Worm (Caenorhabditis elegans): ENCODE data around the gene F54E2.9.

Gene F54E2.9

ce11 chrV:2809443-2809842 lies 4.3 kb downstream of the F54E2.9 start (continued):
- TF ChIP-seq efl-3 (GFP tag; optimal IDR thresholded peaks at IDR 0.05), result no peak
- no peak for TF ChIP-seq egl-27 (tag; optimal IDR thresholded peaks at IDR 0.05)
- peak; percentile 34 for TF ChIP-seq nhr-71 (tag; optimal IDR thresholded peaks at IDR 0.05)
- TF ChIP-seq nhr-19 (GFP tag; conservative IDR thresholded peaks at IDR 0.05), result 0 out of 2 replicates have a peak, but pooled peaks have one; percentile 5

- no peak for TF ChIP-seq nhr-76 (tag; optimal IDR thresholded peaks at IDR 0.05)
- TF ChIP-seq nhr-84 (tag; optimal IDR thresholded peaks at IDR 0.05), result no peak
- TF ChIP-seq dsc-1 (tag; optimal IDR thresholded peaks at IDR 0.05), result no peak
- no peak for TF ChIP-seq lir-3 (tag; optimal IDR thresholded peaks at IDR 0.05; ENCODE audit: poor library complexity)
- TF ChIP-seq ztf-4 (tag; optimal IDR thresholded peaks at IDR 0.05), result no peak
- no peak for TF ChIP-seq hlh-17 (GFP tag; optimal IDR thresholded peaks at IDR 0.05; ENCODE audit: borderline replicate concordance)
- TF ChIP-seq fkh-10 (GFP tag; optimal IDR thresholded peaks at IDR 0.05), result no peak
- TF ChIP-seq nhr-47 (tag; optimal IDR thresholded peaks at IDR 0.05), result no peak
Measured at ce11 chrV:2807760-2808159, 6.0 kb downstream of the F54E2.9 start, which contains the start of gene ketn-1. Gene ketn-1 (minus strand): TSS chrV:2807860.

- TF ChIP-seq nhr-71 (tag; optimal IDR thresholded peaks at IDR 0.05) (peak; percentile 20), lin-14 (GFP tag; optimal IDR thresholded peaks at IDR 0.05) (peak; percentile 71), unc-130 (tag; optimal IDR thresholded peaks at IDR 0.05) (peak; percentile 27), nhr-19 (GFP tag; conservative IDR thresholded peaks at IDR 0.05) (peak; percentile 11; the same call in 1 of the 2 replicates), isw-1 (GFP tag; IDR thresholded peaks at IDR 0.05) (no peak), snu-23 (GFP tag; optimal IDR thresholded peaks at IDR 0.05) (peak; percentile 4), rnt-1 (tag; optimal IDR thresholded peaks at IDR 0.05) (peak; percentile 59), C04F5.9 (tag; optimal IDR thresholded peaks at IDR 0.05) (no peak), nhr-85 (tag) (no peak), efl-1 (optimal IDR thresholded peaks at IDR 0.05) (no peak), efl-1 (GFP tag; optimal IDR thresholded peaks at IDR 0.05 in 1 of 2) (peak in 1 of 2 experiments; percentile 81)
Measured at ce11 chrV:2803258-2803657, 10.5 kb downstream of the F54E2.9 start.

- TF ChIP-seq rnt-1 (tag; optimal IDR thresholded peaks at IDR 0.05) (peak; percentile 52), nhr-20 (tag; optimal IDR thresholded peaks at IDR 0.05) (no peak), lin-14 (GFP tag; optimal IDR thresholded peaks at IDR 0.05) (peak; percentile 36), nhr-71 (tag; optimal IDR thresholded peaks at IDR 0.05) (peak; percentile 25), ces-1 (GFP tag; optimal IDR thresholded peaks at IDR 0.05) (no peak), mdl-1 (tag; optimal IDR thresholded peaks at IDR 0.05) (no peak), ztf-11 (tag; optimal IDR thresholded peaks at IDR 0.05) (no peak)
Measured at ce11 chrV:2801955-2802354, 11.8 kb downstream of the F54E2.9 start.

ce11 chrV:2800676-2801075 lies 13.1 kb downstream of the F54E2.9 start:
- TF ChIP-seq swsn-7 (tag; optimal IDR thresholded peaks at IDR 0.05), result no peak
- TF ChIP-seq nhr-84 (tag; optimal IDR thresholded peaks at IDR 0.05), result no peak
- TF ChIP-seq C34B4.2 (tag; optimal IDR thresholded peaks at IDR 0.05), result no peak
- no peak for TF ChIP-seq snpc-4 (tag; optimal IDR thresholded peaks at IDR 0.05)
- TF ChIP-seq nhr-11 (tag; optimal IDR thresholded peaks at IDR 0.05), result no peak
- no peak for TF ChIP-seq nhr-76 (tag; optimal IDR thresholded peaks at IDR 0.05)
- TF ChIP-seq nhr-71 (tag; optimal IDR thresholded peaks at IDR 0.05), result no peak
- TF ChIP-seq lin-13 (GFP tag; optimal IDR thresholded peaks at IDR 0.05), result no peak
- no peak for TF ChIP-seq tlp-1 (tag; optimal IDR thresholded peaks at IDR 0.05)
- TF ChIP-seq efl-3 (GFP tag; optimal IDR thresholded peaks at IDR 0.05), result no peak

ce11 chrV:2799172-2799869 lies 14.5 kb downstream of the F54E2.9 start:
- TF ChIP-seq sptf-1 (tag; optimal IDR thresholded peaks at IDR 0.05) (no peak), unc-62 (GFP tag; optimal IDR thresholded peaks at IDR 0.05) (no peak), efl-1 (optimal IDR thresholded peaks at IDR 0.05) (no peak), efl-1 (GFP tag; optimal IDR thresholded peaks at IDR 0.05 in 1 of 2) (no peak), lin-14 (GFP tag; optimal IDR thresholded peaks at IDR 0.05) (no peak), F16B12.6 (tag; optimal IDR thresholded peaks at IDR 0.05) (no peak), Y116A8C.19 (tag; optimal IDR thresholded peaks at IDR 0.05; ENCODE audit: borderline replicate concordance) (no peak), sox-4 (tag; optimal IDR thresholded peaks at IDR 0.05) (no peak), ceh-63 (GFP tag; optimal IDR thresholded peaks at IDR 0.05) (no peak), nhr-19 (GFP tag; conservative IDR thresholded peaks at IDR 0.05) (no peak), dsc-1 (tag; optimal IDR thresholded peaks at IDR 0.05) (no peak)

Data from whole organism, L1 larva.